Worm (Caenorhabditis elegans): ENCODE results near the gene Y46G5A.8.
A peak's percentile ranks its signal among the peaks of the same experiment; 100 is the strongest.

Y46G5A.8 gene

ce11 chrII:12798814-12799213 is 42.7 kb downstream of the Y46G5A.8 start (continued):
- TF ChIP-seq nhr-28 (tag; optimal IDR thresholded peaks at IDR 0.05) (peak; percentile 94), nhr-76 (tag; optimal IDR thresholded peaks at IDR 0.05) (no peak), egl-43 (GFP tag; IDR thresholded peaks at IDR 0.05) (peak; percentile 61)

ce11 chrII:12799364-12799763 is 43.2 kb downstream of the Y46G5A.8 start:
- TF ChIP-seq nhr-10 (tag; optimal IDR thresholded peaks at IDR 0.05) = no peak
- TF ChIP-seq ceh-32 (tag; optimal IDR thresholded peaks at IDR 0.05; ENCODE audit: poor library complexity) = no peak
- peak; percentile 56; the same call in 1 of the 2 replicates for TF ChIP-seq mdt-29 (GFP tag; IDR thresholded peaks at IDR 0.05)
- TF ChIP-seq snpc-4 (tag; optimal IDR thresholded peaks at IDR 0.05) = no peak
- no peak for TF ChIP-seq mep-1 (tag; optimal IDR thresholded peaks at IDR 0.05)
- no peak for TF ChIP-seq nhr-41 (GFP tag; IDR thresholded peaks at IDR 0.05)
- no peak for TF ChIP-seq aly-2 (tag; optimal IDR thresholded peaks at IDR 0.05)
- no peak for TF ChIP-seq vab-7 (GFP tag; IDR thresholded peaks at IDR 0.05)
- TF ChIP-seq saeg-2 (GFP tag; IDR thresholded peaks at IDR 0.05) = no peak
- no peak for TF ChIP-seq egl-43 (GFP tag; IDR thresholded peaks at IDR 0.05)
- no peak for TF ChIP-seq dmd-9 (GFP tag; IDR thresholded peaks at IDR 0.05)
- no peak for TF ChIP-seq nhr-25 (tag; optimal IDR thresholded peaks at IDR 0.05; ENCODE audit: borderline replicate concordance, insufficient read depth)
- TF ChIP-seq D1046.2 (GFP tag; IDR thresholded peaks at IDR 0.05) = no peak
- no peak for TF ChIP-seq nhr-76 (tag; optimal IDR thresholded peaks at IDR 0.05)
- no peak for TF ChIP-seq skn-1 (tag; optimal IDR thresholded peaks at IDR 0.05)
- no peak for TF ChIP-seq spr-3 (GFP tag; optimal IDR thresholded peaks at IDR 0.05)
- TF ChIP-seq nhr-28 (tag; optimal IDR thresholded peaks at IDR 0.05) = peak; percentile 13
- no peak for TF ChIP-seq hlh-11 (tag; optimal IDR thresholded peaks at IDR 0.05)
- TF ChIP-seq ctbp-1 (GFP tag; IDR thresholded peaks at IDR 0.05) = 0 out of 2 replicates have a peak, but pooled peaks have one; percentile 8
- TF ChIP-seq dve-1 (tag; optimal IDR thresholded peaks at IDR 0.05; ENCODE audit: insufficient read depth) = no peak
- no peak for TF ChIP-seq F26F4.8 (GFP tag; conservative IDR thresholded peaks at IDR 0.05)
- TF ChIP-seq sdz-12 (GFP tag; optimal IDR thresholded peaks at IDR 0.05) = no peak

- TF ChIP-seq cey-2 (tag; optimal IDR thresholded peaks at IDR 0.05; ENCODE audit: borderline replicate concordance, insufficient read depth) = no peak
- TF ChIP-seq pqm-1 (tag; optimal IDR thresholded peaks at IDR 0.05) = no peak
- TF ChIP-seq aly-2 (tag; optimal IDR thresholded peaks at IDR 0.05) = no peak
- TF ChIP-seq spr-1 (tag; optimal IDR thresholded peaks at IDR 0.05) = no peak
- TF ChIP-seq ces-1 (GFP tag; optimal IDR thresholded peaks at IDR 0.05) = no peak
- no peak for TF ChIP-seq zfp-3 (GFP tag; conservative IDR thresholded peaks at IDR 0.05)
- TF ChIP-seq set-16 (GFP tag; IDR thresholded peaks at IDR 0.05) = no peak
- TF ChIP-seq nhr-48 (tag; optimal IDR thresholded peaks at IDR 0.05) = no peak
- peak; percentile 44 for TF ChIP-seq dmd-6 (GFP tag; IDR thresholded peaks at IDR 0.05)
- TF ChIP-seq F26F4.8 (GFP tag; conservative IDR thresholded peaks at IDR 0.05) = no peak
- no peak for TF ChIP-seq ceh-20 (GFP tag; IDR thresholded peaks at IDR 0.05)
- TF ChIP-seq nhr-11 (tag; optimal IDR thresholded peaks at IDR 0.05) = peak; percentile 80
- peak; percentile 76 for TF ChIP-seq Y48G9A.11 (GFP tag; IDR thresholded peaks at IDR 0.05)
- TF ChIP-seq unc-130 (GFP tag; optimal IDR thresholded peaks at IDR 0.05) = peak; percentile 29
- peak; percentile 29; the same call in 1 of the 2 replicates for TF ChIP-seq snpc-1.2 (GFP tag; IDR thresholded peaks at IDR 0.05)
- TF ChIP-seq nhr-76 (tag; optimal IDR thresholded peaks at IDR 0.05) = no peak
- TF ChIP-seq hlh-11 (tag; optimal IDR thresholded peaks at IDR 0.05) = peak; percentile 45
- TF ChIP-seq Y5F2A.4 (GFP tag; optimal IDR thresholded peaks at IDR 0.05) = no peak
- no peak for TF ChIP-seq duxl-1 (tag; optimal IDR thresholded peaks at IDR 0.05; ENCODE audit: poor library complexity)
- peak; percentile 68 to 89 for TF ChIP-seq lsy-2 (tag; optimal IDR thresholded peaks at IDR 0.05)
- no peak for TF ChIP-seq fkh-10 (GFP tag; optimal IDR thresholded peaks at IDR 0.05)
- peak in 1 of 2 experiments; percentile 46 for TF ChIP-seq mdl-1 (tag; optimal IDR thresholded peaks at IDR 0.05)
- no peak for TF ChIP-seq nhr-42 (GFP tag; IDR thresholded peaks at IDR 0.05)
- TF ChIP-seq ceh-82 (tag; optimal IDR thresholded peaks at IDR 0.05) = no peak
- TF ChIP-seq daf-8 (GFP tag; IDR thresholded peaks at IDR 0.05) = no peak
- TF ChIP-seq F49E8.2 (tag; optimal IDR thresholded peaks at IDR 0.05; ENCODE audit: borderline replicate concordance) = peak; percentile 67
- peak; percentile 77 for TF ChIP-seq nhr-28 (tag; optimal IDR thresholded peaks at IDR 0.05)
- TF ChIP-seq mep-1 (tag; optimal IDR thresholded peaks at IDR 0.05) = peak; percentile 46
- peak; percentile 40 for TF ChIP-seq hlh-30 (tag; optimal IDR thresholded peaks at IDR 0.05; ENCODE audit: insufficient read depth)
- TF ChIP-seq dmd-8 (GFP tag; IDR thresholded peaks at IDR 0.05) = no peak
Measured at ce11 chrII:12799927-12800522, 43.9 kb downstream of the Y46G5A.8 start.

Data from whole organism, L4 larva.